Fruit fly (Drosophila melanogaster): Measurements from ENCODE around the gene MTA1-like.
A peak's percentile ranks its signal among the peaks of the same experiment; 100 is the strongest.

MTA1-like gene

dm6 chr3R:5668928-5669739, 20.6 kb upstream of the MTA1-like start, which contains the start of the genes Xe7 and Atg17 (continued):
- peak; percentile 90 for TF ChIP-seq CG11247 (GFP tag; IDR thresholded peaks at IDR 0.05)
- TF ChIP-seq oc (tag; optimal IDR thresholded peaks at IDR 0.05) = no peak
- no peak for TF ChIP-seq bowl (GFP tag; IDR thresholded peaks at IDR 0.05)
- peak; percentile 85 for TF ChIP-seq wor (GFP tag; IDR thresholded peaks at IDR 0.05)
- peak; percentile 75; the same call in 1 of the 2 replicates for TF ChIP-seq dan (GFP tag; IDR thresholded peaks at IDR 0.05)
- TF ChIP-seq CG14710 (tag; optimal IDR thresholded peaks at IDR 0.05) = peak; percentile 94

DNA sequence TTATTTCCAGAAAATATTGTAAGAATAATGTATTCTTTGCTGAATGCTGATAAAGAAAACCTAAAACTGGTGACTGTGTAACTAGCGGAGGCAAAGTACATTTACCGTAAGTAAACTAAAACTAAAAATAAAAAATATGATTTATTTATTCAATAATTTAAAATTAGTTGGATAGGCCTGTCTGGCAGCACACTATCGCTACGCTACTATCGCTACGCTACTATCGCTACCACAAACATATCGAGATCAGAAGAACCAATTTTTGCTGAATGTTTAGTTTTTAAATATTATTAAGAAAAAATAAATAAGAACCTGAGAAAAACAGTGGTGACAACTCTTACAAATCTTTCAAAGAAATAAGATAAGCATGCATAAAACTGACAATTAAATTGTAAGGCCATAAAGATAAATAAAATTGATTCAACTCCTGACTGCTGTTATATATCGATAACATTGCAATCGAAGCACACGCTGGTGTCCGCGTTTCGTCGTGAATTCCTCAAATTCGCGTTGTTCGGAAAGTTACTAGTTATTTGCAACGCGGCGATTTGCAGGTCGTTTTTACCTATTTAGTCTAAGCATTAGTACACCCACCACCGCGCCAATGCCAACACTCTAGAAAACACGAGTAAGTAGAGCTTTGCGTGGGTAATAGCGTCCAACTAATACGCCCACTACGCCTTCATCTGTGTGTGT, 11.8 kb upstream of the MTA1-like start, which contains the start of gene Wdr33:
TSS of gene Wdr33 (plus strand) at position 438 of the 696 bp plus-strand sequence.
- TF ChIP-seq trh (GFP tag; optimal IDR thresholded peaks at IDR 0.05) = no peak
- TF ChIP-seq nau (GFP tag; optimal IDR thresholded peaks at IDR 0.05) = no peak
- no peak for TF ChIP-seq Kr (GFP tag; optimal IDR thresholded peaks at IDR 0.05)
- 0 out of 3 replicates have a peak, but pooled peaks have one; percentile 25 for TF ChIP-seq sr (GFP tag; IDR thresholded peaks at IDR 0.05)
- TF ChIP-seq CG18619 (GFP tag; optimal IDR thresholded peaks at IDR 0.05) = peak; percentile 1
- TF ChIP-seq CG10147 (GFP tag; optimal IDR thresholded peaks at IDR 0.05) = no peak
- no peak for TF ChIP-seq lov (optimal IDR thresholded peaks at IDR 0.05)
- no peak for TF ChIP-seq lov (GFP tag; IDR thresholded peaks at IDR 0.05)
- no peak for TF ChIP-seq sima (GFP tag; optimal IDR thresholded peaks at IDR 0.05)
- TF ChIP-seq H2.0 (GFP tag; IDR thresholded peaks at IDR 0.05) = peak; percentile 21; the same call in 1 of the 2 replicates
- no peak for TF ChIP-seq CG8359 (GFP tag; optimal IDR thresholded peaks at IDR 0.05; ENCODE audit: borderline replicate concordance)
- TF ChIP-seq CG6654 (GFP tag; optimal IDR thresholded peaks at IDR 0.05) = no peak
- peak; percentile 37 for TF ChIP-seq CG1602 (GFP tag; optimal IDR thresholded peaks at IDR 0.05)
- no peak for TF ChIP-seq ATbp (GFP tag; optimal IDR thresholded peaks at IDR 0.05)
- no peak for TF ChIP-seq CG13624 (GFP tag; optimal IDR thresholded peaks at IDR 0.05)
- no peak for TF ChIP-seq CG12236 (GFP tag; optimal IDR thresholded peaks at IDR 0.05)
- TF ChIP-seq cwo (GFP tag; optimal IDR thresholded peaks at IDR 0.05) = no peak
- peak; percentile 21 for TF ChIP-seq Usf (GFP tag; optimal IDR thresholded peaks at IDR 0.05)
- no peak for TF ChIP-seq CG14014 (GFP tag; IDR thresholded peaks at IDR 0.05)
- no peak for TF ChIP-seq Hey (tag; optimal IDR thresholded peaks at IDR 0.05)
- TF ChIP-seq MBD-R2 (GFP tag; IDR thresholded peaks at IDR 0.05) = peak; percentile 51
- TF ChIP-seq Atf6 (GFP tag; IDR thresholded peaks at IDR 0.05) = no peak
- TF ChIP-seq pho (GFP tag; optimal IDR thresholded peaks at IDR 0.05) = no peak
- 0 out of 3 replicates have a peak, but pooled peaks have one; percentile 12 for TF ChIP-seq CG11456 (GFP tag; IDR thresholded peaks at IDR 0.05)
- no peak for TF ChIP-seq Max (GFP tag; optimal IDR thresholded peaks at IDR 0.05)
- TF ChIP-seq sisA (GFP tag; IDR thresholded peaks at IDR 0.05) = peak; percentile 25; the same call in 1 of the 2 replicates
- no peak for TF ChIP-seq CrebB (tag; optimal IDR thresholded peaks at IDR 0.05)
- no peak for TF ChIP-seq CHES-1-like (GFP tag; optimal IDR thresholded peaks at IDR 0.05)
- TF ChIP-seq Nf-YC (tag; optimal IDR thresholded peaks at IDR 0.05) = peak; percentile 31
- no peak for TF ChIP-seq CG17802 (tag; optimal IDR thresholded peaks at IDR 0.05)
- no peak for TF ChIP-seq CG14050 (GFP tag; IDR thresholded peaks at IDR 0.05)
- no peak for TF ChIP-seq CG11398 (GFP tag; optimal IDR thresholded peaks at IDR 0.05)
- TF ChIP-seq h (optimal IDR thresholded peaks at IDR 0.05) = no peak
- TF ChIP-seq CG12155 (GFP tag; optimal IDR thresholded peaks at IDR 0.05) = peak; percentile 83
- no peak for TF ChIP-seq Six4 (GFP tag; optimal IDR thresholded peaks at IDR 0.05)
- TF ChIP-seq chm (GFP tag; IDR thresholded peaks at IDR 0.05) = no peak
- no peak for TF ChIP-seq NC2α (GFP tag; optimal IDR thresholded peaks at IDR 0.05)
- TF ChIP-seq CG4730 (GFP tag; IDR thresholded peaks at IDR 0.05) = no peak
- TF ChIP-seq chinmo (GFP tag; IDR thresholded peaks at IDR 0.05; ENCODE audit: partially characterized antibody) = peak; percentile 61; the same call in 2 of the 4 replicates
- TF ChIP-seq CG17612 (GFP tag; IDR thresholded peaks at IDR 0.05) = no peak
- TF ChIP-seq lbe (GFP tag; optimal IDR thresholded peaks at IDR 0.05) = no peak
- no peak for TF ChIP-seq Mrtf (GFP tag; IDR thresholded peaks at IDR 0.05)
